Worm (Caenorhabditis elegans): ENCODE data around the gene afmd-2.

DNA sequence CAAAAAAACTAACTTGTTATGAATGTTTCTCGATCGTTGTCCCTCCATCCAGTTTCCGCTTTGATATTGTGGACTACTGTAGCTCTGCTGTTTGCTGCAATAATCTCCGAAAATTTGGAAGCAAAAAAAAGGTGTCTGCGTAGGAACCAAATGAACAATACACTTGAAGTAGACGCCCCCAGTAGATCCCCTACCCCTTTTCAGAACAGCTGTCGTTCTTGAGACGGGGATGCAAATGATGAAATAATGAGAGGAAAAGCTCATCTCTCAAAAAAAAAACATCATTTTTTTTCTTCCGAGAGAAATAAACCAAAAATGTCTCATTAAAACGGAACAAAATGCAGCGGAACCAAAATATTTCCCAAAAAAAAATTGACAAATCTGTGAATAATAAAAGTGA, 48.4 kb downstream of the afmd-2 start:
- TF ChIP-seq him-1 (tag; optimal IDR thresholded peaks at IDR 0.05): no peak
- TF ChIP-seq W03F9.2 (tag; optimal IDR thresholded peaks at IDR 0.05): no peak
